Worm (Caenorhabditis elegans) whole organism, L1 larva: ENCODE data around the gene srw-77.

Experiments used
- blmp-1 ChIP-seq: fragments of 150-350 bp; optimal IDR thresholded peaks from 2 replicates; lab custom pipeline; 2014; ENCODE audit warnings: missing biosample characterization, missing genetic modification characterization
- mab-9 ChIP-seq: fragments of 200-800 bp; sonication (Bioruptor generic); IDR thresholded peaks from 2 replicates; pipeline ENCODE4 v1.3.6; 2022; ENCODE audit warnings: missing genetic modification reagents, missing genetic modification characterization, missing compliant biosample characterization
- nhr-237 ChIP-seq: fragments of 150-350 bp; optimal IDR thresholded peaks from 2 replicates; lab custom pipeline; 2014; ENCODE audit warnings: missing biosample characterization, missing genetic modification characterization
- nhr-76 ChIP-seq: sonication (generic microtip); optimal IDR thresholded peaks from 2 replicates; lab custom pipeline; 2017; ENCODE audit warnings: missing biosample characterization, missing genetic modification characterization
- unc-62 ChIP-seq: fragments of 150-350 bp; optimal IDR thresholded peaks from 2 replicates; lab custom pipeline; 2014; ENCODE audit warnings: missing biosample characterization, missing genetic modification reagents, missing genetic modification characterization
- zip-4 ChIP-seq: fragments of 200-800 bp; sonication (Bioruptor generic); optimal IDR thresholded peaks from 2 replicates; lab custom pipeline; 2018; ENCODE audit warnings: mild to moderate bottlenecking, missing genetic modification characterization, moderate library complexity, missing compliant biosample characterization

- no peak for TF ChIP-seq nhr-76 (tag; lab: Kevin White, UChicago)
- TF ChIP-seq mab-9 (GFP tag; lab: Robert Waterston, UW), result no peak
- no peak for TF ChIP-seq unc-62 (GFP tag; lab: Kevin White, UChicago)
- TF ChIP-seq nhr-237, result no peak
- no peak for TF ChIP-seq blmp-1 (tag; lab: Kevin White, UChicago)
- no peak for TF ChIP-seq zip-4 (GFP tag; lab: Kevin White, UChicago)
Observed at ce11 chrV:16592947-16593791, 50.3 kb downstream of the srw-77 start.
